Fruit fly (Drosophila melanogaster) Kc167 (cell line): ENCODE results near the gene CSN6.

Experiments used
- h ChIP-seq: fragments of >200 bp; optimal IDR thresholded peaks from 3 replicates; lab custom pipeline; 2018; ENCODE audit warnings: missing external identifiers
- insv ChIP-seq: fragments of >200 bp; optimal IDR thresholded peaks from 3 replicates; lab custom pipeline; 2018; ENCODE audit warnings: missing external identifiers
- psq ChIP-seq: fragments of >200 bp; optimal IDR thresholded peaks from 2 replicates; lab custom pipeline; 2017; ENCODE audit warnings: missing external identifiers

DNA sequence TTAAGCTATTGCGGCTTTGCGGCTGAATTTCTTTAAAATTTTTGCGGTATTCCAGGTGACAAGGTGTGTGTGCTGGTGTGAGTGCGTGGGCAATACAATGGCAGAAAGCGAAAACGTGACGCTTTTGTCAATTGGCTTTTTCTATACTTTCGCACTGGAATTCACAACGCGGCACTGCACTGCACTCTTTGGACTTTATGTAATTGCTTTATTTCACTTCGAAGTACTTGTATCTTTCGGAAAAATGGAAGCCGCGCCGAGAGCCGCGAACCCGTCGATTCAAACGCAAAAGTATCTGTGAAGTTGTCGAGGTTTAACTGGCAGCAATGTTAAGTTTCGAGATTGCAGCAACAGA is 45.7 kb downstream of the CSN6 start:
- TF ChIP-seq insv (lab: Kevin White, UChicago) (no peak), h (lab: Kevin White, UChicago) (no peak), psq (no peak)
